Worm (Caenorhabditis elegans) whole organism, L3 larva: ENCODE data around the gene B0252.5.
"Not testable (repeated sequence)": the region's sequence is repeated elsewhere in the genome, so short reads cannot be mapped to it uniquely, and the experiment has no call there.

Experiments used
- ZK546.5 ChIP-seq: sonication (generic microtip); optimal IDR thresholded peaks from 2 replicates; lab custom pipeline; 2017; ENCODE audit warnings: missing biosample characterization, missing genetic modification characterization
- ama-1 ChIP-seq: fragments of 150-350 bp; optimal IDR thresholded peaks from 2 replicates; lab custom pipeline; 2018
- ceh-16 ChIP-seq: sonication (generic microtip); optimal IDR thresholded peaks from 2 replicates; lab custom pipeline; 2017; ENCODE audit warnings: missing biosample characterization, missing genetic modification characterization
- ceh-9 ChIP-seq: sonication (generic microtip); optimal IDR thresholded peaks from 2 replicates; lab custom pipeline; 2018; ENCODE audit warnings: missing biosample characterization, missing genetic modification characterization
- egl-5 ChIP-seq: fragments of 150-350 bp; optimal IDR thresholded peaks from 2 replicates; lab custom pipeline; 2017; ENCODE audit warnings: missing biosample characterization, missing genetic modification reagents, missing genetic modification characterization, inconsistent platforms
- elt-2 ChIP-seq: sonication (generic microtip); optimal IDR thresholded peaks from 2 replicates; lab custom pipeline; 2016; ENCODE audit warnings: missing genetic modification reagents, mild to moderate bottlenecking, missing genetic modification characterization, missing compliant biosample characterization
- elt-3 ChIP-seq, 3 experiments: fragments of 150-350 bp in 1 of 3; sonication (generic microtip) in 2 of 3; optimal IDR thresholded peaks; 2 replicates in 2 of 3; 4 replicates in 1 of 3; lab custom pipeline; 2014 to 2017; ENCODE audit warnings: missing biosample characterization in 3 of 3, missing genetic modification characterization in 3 of 3
- fkh-10 ChIP-seq: sonication (generic microtip); optimal IDR thresholded peaks from 2 replicates; lab custom pipeline; 2017; ENCODE audit warnings: missing biosample characterization, missing genetic modification reagents, missing genetic modification characterization
- fkh-2 ChIP-seq: fragments of 150-350 bp; optimal IDR thresholded peaks from 2 replicates; lab custom pipeline; 2014; ENCODE audit warnings: missing biosample characterization, missing genetic modification reagents, missing genetic modification characterization
- fos-1 ChIP-seq: fragments of 150-350 bp; optimal IDR thresholded peaks from 2 replicates; lab custom pipeline; 2014; ENCODE audit warnings: missing biosample characterization, missing genetic modification characterization
- lin-15B ChIP-seq: fragments of 150-350 bp; optimal IDR thresholded peaks from 2 replicates; lab custom pipeline; 2014; ENCODE audit warnings: missing biosample characterization, missing genetic modification characterization
- mml-1 ChIP-seq: fragments of 150-350 bp; sonication (generic microtip); optimal IDR thresholded peaks from 3 replicates; lab custom pipeline; 2014; ENCODE audit warnings: missing biosample characterization, missing genetic modification characterization
- nfya-1 ChIP-seq: sonication (generic microtip); optimal IDR thresholded peaks from 2 replicates; lab custom pipeline; 2017; ENCODE audit warnings: missing genetic modification characterization, mild to moderate bottlenecking, missing compliant biosample characterization, antibody characterized with exemption, moderate library complexity; ENCODE audit not compliant: insufficient read depth
- nhr-11 ChIP-seq: fragments of 150-350 bp; optimal IDR thresholded peaks from 2 replicates; lab custom pipeline; 2014; ENCODE audit warnings: missing biosample characterization, missing genetic modification characterization
- nhr-12 ChIP-seq: fragments of 150-350 bp; optimal IDR thresholded peaks from 2 replicates; lab custom pipeline; 2014; ENCODE audit warnings: missing biosample characterization, missing genetic modification characterization
- nhr-23 ChIP-seq: fragments of 150-350 bp; optimal IDR thresholded peaks from 2 replicates; lab custom pipeline; 2014; ENCODE audit warnings: missing biosample characterization, missing genetic modification reagents, missing genetic modification characterization
- nhr-237 ChIP-seq: fragments of 150-350 bp; optimal IDR thresholded peaks from 2 replicates; lab custom pipeline; 2014; ENCODE audit warnings: missing biosample characterization, missing genetic modification characterization
- nhr-28 ChIP-seq: fragments of 150-350 bp; optimal IDR thresholded peaks from 2 replicates; lab custom pipeline; 2014; ENCODE audit warnings: missing biosample characterization, missing genetic modification characterization
- nhr-43 ChIP-seq: sonication (generic microtip); optimal IDR thresholded peaks from 2 replicates; lab custom pipeline; 2016; ENCODE audit warnings: mild to moderate bottlenecking, missing genetic modification characterization, missing compliant biosample characterization; ENCODE audit not compliant: poor library complexity, severe bottlenecking
- nhr-67 ChIP-seq: fragments of 150-350 bp; optimal IDR thresholded peaks from 2 replicates; lab custom pipeline; 2014; ENCODE audit warnings: missing biosample characterization, missing genetic modification characterization
- nhr-76 ChIP-seq: fragments of 150-350 bp; sonication (generic microtip); optimal IDR thresholded peaks from 5 replicates; lab custom pipeline; 2014; ENCODE audit warnings: missing biosample characterization, missing genetic modification characterization
- sea-2 ChIP-seq: fragments of 150-350 bp; sonication (generic microtip); optimal IDR thresholded peaks from 4 replicates; lab custom pipeline; 2014; ENCODE audit warnings: missing biosample characterization, missing genetic modification reagents, missing genetic modification characterization
- skn-1 ChIP-seq: fragments of 150-350 bp; optimal IDR thresholded peaks from 2 replicates; lab custom pipeline; 2014; ENCODE audit warnings: missing biosample characterization, missing genetic modification characterization
- snpc-4 ChIP-seq: fragments of 150-350 bp; optimal IDR thresholded peaks from 2 replicates; lab custom pipeline; 2014; ENCODE audit warnings: missing biosample characterization, missing genetic modification characterization
- tbx-2 ChIP-seq: sonication (generic microtip); optimal IDR thresholded peaks from 2 replicates; lab custom pipeline; 2016; ENCODE audit warnings: mild to moderate bottlenecking, missing genetic modification characterization, missing compliant biosample characterization
- unc-39 ChIP-seq: sonication (generic microtip); optimal IDR thresholded peaks from 4 replicates; lab custom pipeline; 2017; ENCODE audit warnings: missing biosample characterization, missing genetic modification characterization
- unc-62 ChIP-seq: fragments of 150-350 bp; sonication (generic microtip); optimal IDR thresholded peaks from 4 replicates; lab custom pipeline; 2014; ENCODE audit warnings: missing biosample characterization, missing genetic modification reagents, missing genetic modification characterization
- zag-1 ChIP-seq: fragments of 150-350 bp; optimal IDR thresholded peaks from 2 replicates; lab custom pipeline; 2014; ENCODE audit warnings: missing biosample characterization, missing genetic modification characterization
- ztf-11 ChIP-seq: fragments of 150-350 bp; optimal IDR thresholded peaks from 2 replicates; lab custom pipeline; 2014; ENCODE audit warnings: missing biosample characterization, missing genetic modification characterization
- ztf-4 ChIP-seq: fragments of 150-350 bp; optimal IDR thresholded peaks from 2 replicates; lab custom pipeline; 2014; ENCODE audit warnings: missing biosample characterization, missing genetic modification characterization

The B0252.5 gene

DNA sequence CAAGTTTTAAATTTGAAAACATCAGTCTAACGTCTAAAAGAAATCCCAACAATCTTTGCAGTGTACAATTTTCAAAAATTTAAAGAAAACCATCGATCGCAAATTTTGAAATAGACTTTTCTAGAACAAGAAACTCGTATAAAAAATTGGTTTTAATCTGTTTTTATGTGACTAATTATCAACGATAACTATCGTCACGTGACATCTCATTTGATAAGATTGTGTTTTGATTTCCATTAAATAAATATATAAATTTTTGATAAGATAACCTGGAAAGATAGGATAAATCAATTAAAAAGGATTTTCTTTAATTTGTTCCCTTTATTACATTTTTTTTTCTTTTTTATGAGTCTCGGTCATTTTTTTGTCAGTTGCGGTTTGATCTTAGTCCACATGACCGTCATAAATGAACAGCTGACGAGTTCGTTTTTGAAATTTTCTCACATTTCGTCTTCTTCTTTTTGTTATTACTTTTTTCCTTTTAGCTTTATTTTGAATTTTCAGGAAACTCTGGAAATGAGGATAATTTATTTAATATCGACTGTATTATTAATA is 9.0 kb downstream of the B0252.5 start, which contains the start of gene asm-1:
TSS of gene asm-1 (plus strand) at position 505 of the 555 bp plus-strand sequence.
- TF ChIP-seq ztf-4 (no peak), unc-62 (GFP tag; lab: Kevin White, UChicago) (no peak), nhr-67 (tag; lab: Kevin White, UChicago) (no peak), ztf-11 (tag; lab: Kevin White, UChicago) (no peak), lin-15B (no peak), skn-1 (no peak), elt-2 (tag; lab: Kevin White, UChicago) (peak; percentile 26), zag-1 (tag; lab: Kevin White, UChicago) (no peak)

DNA sequence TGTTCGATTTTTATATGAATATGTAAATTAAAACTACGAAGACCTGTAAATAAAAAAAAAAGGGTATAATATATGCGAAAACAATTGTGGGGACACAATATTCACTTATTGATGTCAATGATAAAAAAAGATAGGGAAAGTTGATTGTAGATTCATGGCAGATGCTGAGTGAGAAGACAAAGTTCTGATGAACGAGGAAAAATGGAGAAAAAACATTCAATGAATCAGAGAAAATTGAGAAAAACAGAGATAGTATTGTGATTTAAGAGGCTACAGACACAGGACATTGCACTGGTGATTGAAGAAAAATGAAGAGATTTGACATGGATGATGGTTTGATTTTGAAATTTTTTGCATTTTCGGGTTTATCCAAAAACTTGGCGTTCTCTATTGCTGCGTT is 10.0 kb downstream of the B0252.5 start:
- TF ChIP-seq fkh-2 (tag; lab: Kevin White, UChicago) (no peak), nhr-67 (tag; lab: Kevin White, UChicago) (no peak), snpc-4 (tag; lab: Kevin White, UChicago) (no peak), lin-15B (no peak), mml-1 (tag; lab: Kevin White, UChicago) (no peak), egl-5 (no peak), skn-1 (no peak), ceh-9 (tag; lab: Kevin White, UChicago) (no peak), nhr-237 (tag; lab: Kevin White, UChicago) (no peak)

DNA sequence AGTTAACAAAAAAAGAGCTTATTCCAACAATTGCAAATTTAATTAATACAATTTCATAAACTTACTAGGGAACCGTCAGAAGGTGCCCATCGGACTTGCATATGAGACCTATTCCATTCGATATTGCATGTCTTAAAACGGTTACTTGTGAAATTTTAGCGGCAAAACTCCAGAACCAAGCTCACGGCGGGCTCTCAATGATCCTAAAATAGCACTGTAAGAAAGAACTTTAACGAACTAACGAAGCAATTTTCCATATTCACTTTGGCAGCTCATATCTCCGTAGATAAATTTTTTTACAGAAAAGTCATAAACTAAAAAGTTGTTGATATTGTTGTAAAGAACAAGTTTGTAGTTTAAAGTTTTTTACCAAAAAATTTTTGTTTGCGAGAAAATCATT is 11.0 kb downstream of the B0252.5 start, which contains the start of gene B0252.3:
TSS of gene B0252.3 (minus strand) at position 101 of the 400 bp plus-strand sequence.
- TF ChIP-seq nhr-12, ztf-11, zag-1 (tag; lab: Kevin White, UChicago): not testable (repeated sequence)

DNA sequence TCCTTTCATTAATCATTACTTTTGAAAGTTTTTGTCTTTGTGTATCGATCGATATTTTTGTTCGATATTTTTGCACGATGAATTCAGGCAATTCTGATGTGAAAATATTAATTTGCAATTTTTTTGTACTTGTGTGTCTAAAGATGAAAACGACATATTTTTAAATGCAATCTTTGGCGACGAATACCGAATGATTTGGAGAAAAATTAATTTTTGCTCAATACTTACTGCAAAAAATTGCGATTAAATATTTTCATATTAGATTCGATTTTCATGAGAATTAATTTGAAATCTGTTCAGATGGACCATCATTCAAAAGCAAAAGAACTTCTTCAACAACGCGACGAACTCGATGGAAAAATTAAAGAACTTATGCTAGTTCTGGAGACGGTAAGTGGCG is 16.9 kb downstream of the B0252.5 start, which contains the start of gene psmd-9:
TSS of gene psmd-9 (plus strand) at position 301 of the 400 bp plus-strand sequence.
- TF ChIP-seq nhr-23 (tag; lab: Kevin White, UChicago) (no peak), unc-62 (GFP tag; lab: Kevin White, UChicago) (no peak), ceh-9 (tag; lab: Kevin White, UChicago) (no peak), ZK546.5 (tag; lab: Kevin White, UChicago) (no peak), elt-3 (tag; optimal IDR thresholded peaks at IDR 0.05; lab: Kevin White, UChicago) (no peak), nhr-76 (tag; lab: Kevin White, UChicago) (no peak), zag-1 (tag; lab: Kevin White, UChicago) (no peak), tbx-2 (tag; lab: Kevin White, UChicago) (no peak), nfya-1 (tag; lab: Kevin White, UChicago) (no peak), egl-5 (no peak), fkh-10 (GFP tag; lab: Kevin White, UChicago) (no peak), sea-2 (GFP tag; lab: Kevin White, UChicago) (no peak), fkh-2 (tag; lab: Kevin White, UChicago) (no peak), ceh-16 (tag; lab: Kevin White, UChicago) (no peak), ama-1 (no peak), nhr-28 (no peak), unc-39 (tag; lab: Kevin White, UChicago) (no peak)

DNA sequence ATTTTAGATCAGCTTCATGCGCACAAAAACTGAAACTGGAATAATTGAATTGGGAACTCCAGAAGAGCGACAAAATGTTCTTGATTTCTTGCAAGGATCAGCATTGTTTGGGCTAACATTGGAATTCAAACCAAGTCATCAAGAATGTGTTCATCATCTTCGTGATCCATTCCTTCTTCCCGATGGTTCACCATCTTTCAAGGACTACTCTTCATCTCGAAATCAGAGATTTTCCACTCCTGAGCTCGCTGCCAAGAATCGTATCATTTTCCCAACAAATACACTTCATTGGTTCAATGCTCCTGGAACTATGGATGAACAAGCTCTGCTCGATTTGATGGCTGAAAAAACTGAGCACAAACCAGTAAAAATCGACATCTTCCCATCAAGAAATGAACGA is 18.0 kb downstream of the B0252.5 start:
- TF ChIP-seq snpc-4 (tag; lab: Kevin White, UChicago): no peak
- no peak for TF ChIP-seq fos-1 (tag; lab: Kevin White, UChicago)
- no peak for TF ChIP-seq nhr-11 (tag; lab: Kevin White, UChicago)

DNA sequence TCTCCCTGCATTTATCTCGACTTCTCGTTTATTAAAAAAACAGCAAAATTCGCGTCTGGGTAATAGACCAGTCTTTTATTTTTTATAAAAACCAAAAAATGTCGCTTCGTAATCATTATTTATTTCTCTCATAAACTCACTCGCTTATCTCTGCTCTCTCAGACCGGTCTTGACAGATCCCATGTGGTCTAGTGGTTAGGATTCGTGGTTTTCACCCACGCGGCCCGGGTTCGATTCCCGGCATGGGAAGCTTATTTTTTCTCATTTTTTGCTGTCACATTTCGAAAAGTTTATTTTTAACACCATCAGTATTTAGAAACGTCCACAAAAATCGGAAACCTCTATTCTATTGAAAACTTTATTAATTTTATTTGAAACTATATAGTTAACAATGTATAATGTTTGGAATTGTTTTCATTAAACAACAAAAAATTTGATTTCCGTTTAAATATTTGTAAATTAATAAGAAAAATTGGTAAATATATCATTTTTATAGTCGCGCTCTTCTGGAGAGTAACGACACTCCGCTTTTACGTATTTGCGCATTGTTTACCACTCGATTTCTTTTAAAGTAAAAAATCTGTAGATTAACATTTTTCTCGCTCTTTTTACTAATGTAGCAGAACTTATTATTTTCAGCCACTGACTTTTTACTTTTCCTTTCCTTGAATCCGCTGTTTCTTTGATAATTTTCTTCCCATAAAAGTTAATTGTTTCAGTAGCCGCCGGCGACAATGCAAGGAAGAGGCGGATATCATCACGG is 20.5 kb downstream of the B0252.5 start, which contains the start of gene hrpl-1:
TSS of gene hrpl-1 (plus strand) at position 713 of the 763 bp plus-strand sequence.
- TF ChIP-seq nhr-12 (tag; lab: Kevin White, UChicago): no peak
- peak; percentile 35 for TF ChIP-seq nhr-43 (tag; lab: Kevin White, UChicago)
- peak; percentile 24 for TF ChIP-seq nfya-1 (tag; lab: Kevin White, UChicago)
